Fruit fly (Drosophila melanogaster): ENCODE data around the gene frm.

DNA sequence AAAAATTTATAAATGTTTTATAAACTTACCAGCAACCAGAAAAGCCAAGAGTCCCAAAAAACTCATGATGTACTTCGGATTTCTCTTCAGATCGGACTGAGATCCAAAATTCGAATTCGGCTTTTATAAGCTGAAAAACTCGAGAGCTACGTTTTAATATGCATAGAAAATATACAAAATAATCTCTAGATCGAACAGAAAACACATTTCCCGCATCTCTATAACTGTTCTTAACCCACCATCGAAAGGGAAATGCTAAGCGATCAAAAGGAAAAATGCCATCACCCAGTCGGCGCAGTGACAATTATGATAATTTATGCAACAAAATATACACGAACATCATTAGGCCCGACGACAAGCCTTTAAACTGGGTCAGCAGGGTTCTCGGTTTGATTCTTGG is 48.6 kb upstream of the frm start, which contains the start of gene CG10591:
- TF ChIP-seq CG15710 (tag; optimal IDR thresholded peaks at IDR 0.05) = no peak
- no peak for TF ChIP-seq CG9948 (tag; optimal IDR thresholded peaks at IDR 0.05)
- TF ChIP-seq Snoo (tag; optimal IDR thresholded peaks at IDR 0.05) = no peak
- TF ChIP-seq fd96Ca (GFP tag; IDR thresholded peaks at IDR 0.05) = no peak
- TF ChIP-seq Pif1A (GFP tag; optimal IDR thresholded peaks at IDR 0.05) = no peak
- TF ChIP-seq gl (tag; optimal IDR thresholded peaks at IDR 0.05) = no peak
- no peak for TF ChIP-seq EcR (GFP tag; optimal IDR thresholded peaks at IDR 0.05)
- no peak for TF ChIP-seq CG32121 (GFP tag; IDR thresholded peaks at IDR 0.05)
- no peak for TF ChIP-seq CG12605 (GFP tag; IDR thresholded peaks at IDR 0.05)
- TF ChIP-seq Pif1B (GFP tag; optimal IDR thresholded peaks at IDR 0.05) = no peak
- TF ChIP-seq D1 (tag; optimal IDR thresholded peaks at IDR 0.05) = no peak
- TF ChIP-seq CG4496 (GFP tag; IDR thresholded peaks at IDR 0.05) = no peak
- no peak for TF ChIP-seq CG14655 (GFP tag; optimal IDR thresholded peaks at IDR 0.05)
